Worm (Caenorhabditis elegans): Measurements from ENCODE around the gene ttll-5.

ttll-5 gene

DNA sequence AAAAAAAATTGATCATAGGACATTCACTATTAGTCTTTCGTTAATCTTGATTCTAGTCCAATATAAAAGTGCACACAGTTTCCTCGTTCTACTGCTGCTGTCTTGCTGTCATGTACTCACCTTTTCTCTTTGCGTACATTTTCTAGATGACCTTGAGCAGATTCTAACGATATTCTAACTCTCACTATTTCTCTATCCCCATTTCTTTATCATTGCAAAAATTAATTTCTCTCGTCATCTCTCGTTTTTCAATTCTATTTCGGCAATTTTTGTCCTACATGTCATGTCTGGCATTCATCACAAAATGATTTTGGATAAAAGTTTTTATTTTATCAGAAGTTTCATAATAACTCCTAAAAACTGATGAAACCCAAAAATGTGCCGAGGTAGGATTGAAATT, at the start of gene ttll-5:
Gene ttll-5, plus strand, starts transcription at position 288 of the 400 bp plus-strand sequence.
- TF ChIP-seq nhr-12 (tag; optimal IDR thresholded peaks at IDR 0.05) (no peak), gmeb-1 (tag; optimal IDR thresholded peaks at IDR 0.05) (no peak), sma-3 (GFP tag; optimal IDR thresholded peaks at IDR 0.05) (peak; percentile 12), blmp-1 (tag; optimal IDR thresholded peaks at IDR 0.05; ENCODE audit: insufficient read depth) (peak; percentile 70), aly-2 (tag; optimal IDR thresholded peaks at IDR 0.05) (no peak), sma-9 (GFP tag; optimal IDR thresholded peaks at IDR 0.05) (peak; percentile 87), sma-9 (tag; optimal IDR thresholded peaks at IDR 0.05) (no peak), nhr-25 (tag; optimal IDR thresholded peaks at IDR 0.05) (peak; percentile 66), fos-1 (tag; optimal IDR thresholded peaks at IDR 0.05) (peak; percentile 35)

- TF ChIP-seq ceh-82 (tag; optimal IDR thresholded peaks at IDR 0.05) = no peak
- TF ChIP-seq nhr-12 (tag; optimal IDR thresholded peaks at IDR 0.05) = no peak
- TF ChIP-seq nhr-25 (tag; optimal IDR thresholded peaks at IDR 0.05) = no peak
- TF ChIP-seq elt-3 (tag; optimal IDR thresholded peaks at IDR 0.05) = no peak
- no peak for TF ChIP-seq blmp-1 (tag; optimal IDR thresholded peaks at IDR 0.05; ENCODE audit: insufficient read depth)
- TF ChIP-seq mab-5 (tag; optimal IDR thresholded peaks at IDR 0.05) = no peak
Measured at ce11 chrV:11459255-11459654, 49.6 kb upstream of the ttll-5 start, which contains the start of gene T11F9.1. TSS of gene T11F9.1 (plus strand) at chrV:11459555.

- TF ChIP-seq nhr-23 (tag; optimal IDR thresholded peaks at IDR 0.05) (no peak), ztf-1 (GFP tag; conservative IDR thresholded peaks at IDR 0.05) (0 out of 2 replicates have a peak, but pooled peaks have one; percentile 60)
Measured at ce11 chrV:11462963-11463453, 45.9 kb upstream of the ttll-5 start, which contains the start of gene zipt-16. TSS of gene zipt-16 (plus strand) at chrV:11463013.

DNA sequence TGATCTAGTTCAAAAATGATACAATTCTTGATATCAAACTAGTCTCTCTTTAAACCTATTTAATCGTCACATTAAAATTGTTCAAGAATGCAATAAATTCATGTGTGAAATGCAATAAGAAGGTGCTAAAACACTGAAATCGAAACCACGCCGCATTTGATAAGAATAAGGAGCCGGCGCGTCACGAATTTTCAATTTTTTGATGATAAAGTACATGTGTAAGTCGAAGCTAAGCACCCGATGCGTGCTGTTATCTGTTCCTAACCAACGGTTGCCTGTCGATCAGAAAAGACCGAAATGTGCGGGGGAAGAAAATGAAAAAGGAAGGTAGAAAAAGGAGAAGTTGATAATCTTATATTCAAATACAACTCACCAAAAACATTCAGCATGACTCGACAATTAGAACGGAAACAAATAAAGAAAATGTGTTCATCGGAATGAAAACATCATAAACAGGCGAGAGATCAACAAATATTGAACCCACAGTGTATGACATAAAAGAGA, 38.6 kb upstream of the ttll-5 start, which contains the start of gene aat-6:
Gene aat-6, minus strand, starts transcription at position 454 of the 504 bp plus-strand sequence.
- peak; percentile 54 for TF ChIP-seq sma-9 (GFP tag; optimal IDR thresholded peaks at IDR 0.05)
- TF ChIP-seq sma-9 (tag; optimal IDR thresholded peaks at IDR 0.05) = no peak
- TF ChIP-seq nhr-11 (tag; optimal IDR thresholded peaks at IDR 0.05) = no peak
- peak; percentile 21 for TF ChIP-seq crh-2 (tag; optimal IDR thresholded peaks at IDR 0.05)
- TF ChIP-seq unc-62 (GFP tag; optimal IDR thresholded peaks at IDR 0.05) = no peak
- TF ChIP-seq fos-1 (tag; optimal IDR thresholded peaks at IDR 0.05) = peak; percentile 82
- no peak for TF ChIP-seq elt-1 (tag; optimal IDR thresholded peaks at IDR 0.05)

DNA sequence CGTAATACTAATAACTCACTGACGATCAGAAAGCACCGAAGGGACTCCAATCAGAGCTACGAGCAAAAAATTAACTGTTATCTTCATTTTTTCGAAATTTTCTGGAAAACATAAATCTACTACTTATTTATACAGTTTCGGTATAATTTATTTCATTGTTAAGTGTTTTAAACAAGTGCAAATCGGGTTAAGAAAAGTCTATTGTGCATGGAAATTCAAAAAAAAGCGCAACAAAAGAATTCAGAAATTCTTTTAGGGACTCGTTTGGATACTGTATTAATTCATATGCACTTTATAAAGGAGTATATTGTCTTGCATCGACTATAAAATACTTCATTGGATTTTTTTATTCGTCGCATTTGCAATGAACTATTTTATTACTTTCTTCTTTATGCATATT, 36.7 kb upstream of the ttll-5 start, which contains the start of the genes nas-20 and nas-21:
Gene nas-20, minus strand, starts transcription at position 101 of the 400 bp plus-strand sequence.
Gene nas-21, plus strand, starts transcription at position 356 of the 400 bp plus-strand sequence.
- TF ChIP-seq aly-2 (tag; optimal IDR thresholded peaks at IDR 0.05) (no peak), ztf-11 (tag; optimal IDR thresholded peaks at IDR 0.05) (no peak), mab-5 (tag; optimal IDR thresholded peaks at IDR 0.05) (no peak), elt-3 (tag; optimal IDR thresholded peaks at IDR 0.05) (no peak), alr-1 (tag; optimal IDR thresholded peaks at IDR 0.05) (no peak), ceh-16 (tag; optimal IDR thresholded peaks at IDR 0.05) (no peak), Y55F3AM.14 (GFP tag; optimal IDR thresholded peaks at IDR 0.05) (no peak), peb-1 (tag; optimal IDR thresholded peaks at IDR 0.05) (no peak), lin-11 (tag; optimal IDR thresholded peaks at IDR 0.05) (no peak), zag-1 (tag; optimal IDR thresholded peaks at IDR 0.05) (no peak), nhr-23 (tag; optimal IDR thresholded peaks at IDR 0.05) (no peak), F13H6.1 (tag; optimal IDR thresholded peaks at IDR 0.05) (no peak), unc-39 (tag; optimal IDR thresholded peaks at IDR 0.05) (no peak), nhr-77 (tag; optimal IDR thresholded peaks at IDR 0.05) (no peak), ceh-82 (tag; optimal IDR thresholded peaks at IDR 0.05) (no peak), sma-3 (GFP tag; optimal IDR thresholded peaks at IDR 0.05) (no peak), lin-13 (GFP tag; optimal IDR thresholded peaks at IDR 0.05) (no peak)

DNA sequence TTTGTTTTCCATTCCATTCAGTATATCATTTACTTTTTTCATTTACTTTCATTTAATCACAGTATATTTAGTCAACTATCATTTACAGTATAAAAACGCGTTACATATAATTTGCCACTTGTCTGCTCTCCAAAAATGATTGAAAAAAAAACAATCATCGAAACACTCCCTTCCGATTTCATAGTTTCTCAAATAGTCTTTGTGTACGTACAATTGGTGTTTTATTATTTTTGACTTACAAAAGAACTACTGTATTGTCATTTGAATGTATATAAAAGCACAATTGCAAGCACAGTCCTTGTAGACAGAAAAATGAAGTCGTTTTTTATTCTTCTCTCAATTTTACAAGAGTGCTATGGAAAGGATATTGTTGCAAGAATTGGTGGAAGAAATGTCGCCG, 34.5 kb upstream of the ttll-5 start, which contains the start of gene nas-22:
Gene nas-22, plus strand, starts transcription at position 301 of the 400 bp plus-strand sequence.
- TF ChIP-seq fos-1 (tag; optimal IDR thresholded peaks at IDR 0.05) (no peak), nhr-11 (tag; optimal IDR thresholded peaks at IDR 0.05) (no peak), lsy-2 (tag; optimal IDR thresholded peaks at IDR 0.05) (no peak), C34F6.9 (tag; optimal IDR thresholded peaks at IDR 0.05) (no peak), ama-1 (optimal IDR thresholded peaks at IDR 0.05) (no peak), sma-9 (GFP tag; optimal IDR thresholded peaks at IDR 0.05) (no peak), sma-9 (tag; optimal IDR thresholded peaks at IDR 0.05) (no peak), mab-5 (tag; optimal IDR thresholded peaks at IDR 0.05) (no peak), unc-62 (GFP tag; optimal IDR thresholded peaks at IDR 0.05) (no peak), sem-4 (tag; optimal IDR thresholded peaks at IDR 0.05) (no peak), nhr-25 (tag; optimal IDR thresholded peaks at IDR 0.05) (no peak), nhr-12 (tag; optimal IDR thresholded peaks at IDR 0.05) (no peak), ztf-4 (tag; optimal IDR thresholded peaks at IDR 0.05) (no peak), mdl-1 (tag; optimal IDR thresholded peaks at IDR 0.05) (no peak), ztf-11 (tag; optimal IDR thresholded peaks at IDR 0.05) (no peak), alr-1 (tag; optimal IDR thresholded peaks at IDR 0.05) (no peak), ZK546.5 (tag; optimal IDR thresholded peaks at IDR 0.05) (no peak), zag-1 (tag; optimal IDR thresholded peaks at IDR 0.05) (no peak), nhr-6 (tag; optimal IDR thresholded peaks at IDR 0.05) (no peak)

Data from whole organism, L2 larva.